Worm (Caenorhabditis elegans): ENCODE measurements around the gene srw-17.
"Not testable (repeated sequence)": the region's sequence is repeated elsewhere in the genome, so short reads cannot be mapped to it uniquely, and the experiment has no call there.

Gene srw-17

DNA sequence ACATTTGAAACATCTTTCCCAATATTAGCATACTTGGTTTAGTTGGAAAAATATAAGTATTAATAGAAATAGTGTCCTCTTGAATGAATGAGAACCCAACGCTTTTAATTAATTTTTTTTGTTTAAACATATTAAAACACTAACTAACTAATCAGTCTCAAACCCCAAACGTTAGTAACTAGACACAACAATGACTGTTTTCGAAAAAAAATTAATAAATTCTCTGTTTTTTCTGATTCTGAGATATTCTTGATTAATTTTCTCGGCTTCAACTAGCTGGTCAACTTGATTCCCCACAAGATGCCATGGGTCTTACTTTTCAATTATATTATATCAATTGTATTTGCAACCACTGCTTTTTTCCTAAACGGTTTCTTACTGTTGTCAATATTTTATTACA is 24.7 kb downstream of the srw-17 start, which contains the start of gene srbc-76:
Gene srbc-76 (plus strand): TSS at position 301 of the 400 bp plus-strand sequence.
- TF ChIP-seq med-1 (GFP tag; optimal IDR thresholded peaks at IDR 0.05; ENCODE audit: insufficient read depth) (no peak), flt-1 (GFP tag; IDR thresholded peaks at IDR 0.05) (no peak), ref-1 (GFP tag; conservative IDR thresholded peaks at IDR 0.05) (no peak), T22C8.4 (GFP tag; IDR thresholded peaks at IDR 0.05) (no peak), klf-2 (GFP tag; conservative IDR thresholded peaks at IDR 0.05) (no peak), ztf-29 (GFP tag; IDR thresholded peaks at IDR 0.05) (no peak), ztf-23 (GFP tag; IDR thresholded peaks at IDR 0.05) (no peak), cog-1 (tag; optimal IDR thresholded peaks at IDR 0.05) (no peak), tab-1 (GFP tag; IDR thresholded peaks at IDR 0.05) (no peak)

- not testable (repeated sequence) for TF ChIP-seq flt-1, tab-1, ztf-23 (GFP tag; IDR thresholded peaks at IDR 0.05)
Measured at ce11 chrV:15250304-15250703, 26.5 kb downstream of the srw-17 start, which contains the start of gene srd-28. srd-28 (plus strand) TSS chrV:15250604.

- no peak for TF ChIP-seq cog-1 (tag; optimal IDR thresholded peaks at IDR 0.05)
- no peak for TF ChIP-seq ztf-29 (GFP tag; IDR thresholded peaks at IDR 0.05)
- TF ChIP-seq T22C8.4 (GFP tag; IDR thresholded peaks at IDR 0.05) = no peak
- TF ChIP-seq klf-2 (GFP tag; conservative IDR thresholded peaks at IDR 0.05) = no peak
- TF ChIP-seq med-1 (GFP tag; optimal IDR thresholded peaks at IDR 0.05; ENCODE audit: insufficient read depth) = no peak
- no peak for TF ChIP-seq tab-1 (GFP tag; IDR thresholded peaks at IDR 0.05)
- TF ChIP-seq ref-1 (GFP tag; conservative IDR thresholded peaks at IDR 0.05) = no peak
- TF ChIP-seq flt-1 (GFP tag; IDR thresholded peaks at IDR 0.05) = no peak
- no peak for TF ChIP-seq ztf-23 (GFP tag; IDR thresholded peaks at IDR 0.05)
Measured at ce11 chrV:15244456-15244855, 32.4 kb downstream of the srw-17 start, which contains the start of gene kin-30. kin-30 (plus strand) TSS chrV:15244756.

- TF ChIP-seq ztf-23 (GFP tag; IDR thresholded peaks at IDR 0.05) (no peak), T22C8.4 (GFP tag; IDR thresholded peaks at IDR 0.05) (no peak), cog-1 (tag; optimal IDR thresholded peaks at IDR 0.05) (no peak), ztf-29 (GFP tag; IDR thresholded peaks at IDR 0.05) (no peak), ref-1 (GFP tag; conservative IDR thresholded peaks at IDR 0.05) (no peak), klf-2 (GFP tag; conservative IDR thresholded peaks at IDR 0.05) (no peak), med-1 (GFP tag; optimal IDR thresholded peaks at IDR 0.05; ENCODE audit: insufficient read depth) (no peak), flt-1 (GFP tag; IDR thresholded peaks at IDR 0.05) (no peak), tab-1 (GFP tag; IDR thresholded peaks at IDR 0.05) (no peak)
Measured at ce11 chrV:15241259-15241658, 35.6 kb downstream of the srw-17 start, which contains the start of gene chil-12. chil-12 (plus strand) TSS chrV:15241559.

DNA sequence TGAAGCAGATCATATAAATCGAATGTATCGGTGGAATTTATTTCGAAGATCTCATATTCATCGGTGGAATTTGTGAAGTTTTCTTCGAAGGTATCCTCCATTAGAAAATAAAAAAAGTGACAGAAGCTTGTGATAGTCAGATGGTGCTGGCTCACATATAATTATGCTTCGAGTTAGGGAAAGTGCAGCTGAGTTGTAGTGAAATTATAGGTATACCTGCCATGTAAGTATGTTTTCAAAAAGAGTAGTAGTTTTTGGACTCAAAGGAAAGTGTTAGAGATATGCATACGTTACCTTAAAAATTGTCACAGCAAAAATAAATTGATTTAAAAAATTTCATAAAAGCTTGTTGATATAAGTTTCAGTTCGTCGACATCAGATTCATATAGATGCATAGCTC is 36.6 kb downstream of the srw-17 start, which contains the start of gene srw-11:
Gene srw-11 (minus strand): TSS at position 101 of the 400 bp plus-strand sequence.
- TF ChIP-seq flt-1 (GFP tag; IDR thresholded peaks at IDR 0.05) = no peak
- TF ChIP-seq med-1 (GFP tag; optimal IDR thresholded peaks at IDR 0.05; ENCODE audit: insufficient read depth) = no peak
- no peak for TF ChIP-seq tab-1 (GFP tag; IDR thresholded peaks at IDR 0.05)
- no peak for TF ChIP-seq cog-1 (tag; optimal IDR thresholded peaks at IDR 0.05)
- no peak for TF ChIP-seq ztf-29 (GFP tag; IDR thresholded peaks at IDR 0.05)
- no peak for TF ChIP-seq T22C8.4 (GFP tag; IDR thresholded peaks at IDR 0.05)
- no peak for TF ChIP-seq klf-2 (GFP tag; conservative IDR thresholded peaks at IDR 0.05)
- TF ChIP-seq ztf-23 (GFP tag; IDR thresholded peaks at IDR 0.05) = no peak
- no peak for TF ChIP-seq ref-1 (GFP tag; conservative IDR thresholded peaks at IDR 0.05)

DNA sequence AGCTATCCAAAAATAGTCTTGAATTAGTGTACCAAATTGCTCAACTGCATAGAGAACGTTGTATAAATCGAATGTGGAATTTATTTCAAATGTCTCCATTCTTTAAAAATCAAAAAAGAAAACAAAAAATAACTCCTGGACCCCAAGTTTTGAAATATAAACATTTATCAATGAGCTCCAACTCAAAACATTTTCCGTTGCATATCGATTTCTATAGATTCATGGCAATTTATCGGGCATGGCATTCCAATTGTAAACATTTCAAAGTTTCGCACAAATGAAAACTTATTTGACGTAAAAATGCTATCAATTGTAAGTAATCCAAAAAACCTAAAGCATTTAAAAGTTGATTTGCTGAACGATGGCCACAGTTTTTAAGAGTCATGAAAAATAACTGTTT is 38.3 kb downstream of the srw-17 start, which contains the start of gene srw-12:
Gene srw-12 (minus strand): TSS at position 101 of the 400 bp plus-strand sequence.
- TF ChIP-seq cog-1 (tag; optimal IDR thresholded peaks at IDR 0.05) (no peak), ref-1 (GFP tag; conservative IDR thresholded peaks at IDR 0.05) (no peak), klf-2 (GFP tag; conservative IDR thresholded peaks at IDR 0.05) (no peak), flt-1 (GFP tag; IDR thresholded peaks at IDR 0.05) (no peak), tab-1 (GFP tag; IDR thresholded peaks at IDR 0.05) (no peak)

DNA sequence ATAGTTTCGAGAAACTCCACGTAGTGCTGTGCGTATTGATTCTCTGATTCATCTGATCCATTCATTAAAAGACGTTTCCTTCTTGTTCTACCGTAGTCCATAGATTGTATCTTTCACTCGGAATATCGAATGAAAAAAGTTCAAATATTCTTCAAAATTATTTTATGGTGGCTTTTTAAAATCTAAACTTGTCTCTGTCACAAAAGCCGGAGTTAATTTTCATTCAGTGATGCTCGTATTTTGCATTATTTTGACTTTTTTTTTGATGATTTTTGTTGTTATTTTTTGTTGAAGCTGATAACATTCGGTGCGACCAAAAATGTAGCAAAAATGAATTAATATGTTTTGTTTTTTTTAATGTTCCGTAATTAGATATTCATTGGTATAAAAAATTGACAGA is 41.2 kb downstream of the srw-17 start, which contains the start of gene nhr-164:
Gene nhr-164 (minus strand): TSS at position 101 of the 400 bp plus-strand sequence.
- TF ChIP-seq flt-1 (GFP tag; IDR thresholded peaks at IDR 0.05) = no peak
- no peak for TF ChIP-seq cog-1 (tag; optimal IDR thresholded peaks at IDR 0.05)
- TF ChIP-seq ztf-23 (GFP tag; IDR thresholded peaks at IDR 0.05) = no peak
- no peak for TF ChIP-seq klf-2 (GFP tag; conservative IDR thresholded peaks at IDR 0.05)
- TF ChIP-seq ztf-29 (GFP tag; IDR thresholded peaks at IDR 0.05) = no peak
- no peak for TF ChIP-seq med-1 (GFP tag; optimal IDR thresholded peaks at IDR 0.05; ENCODE audit: insufficient read depth)
- TF ChIP-seq T22C8.4 (GFP tag; IDR thresholded peaks at IDR 0.05) = no peak
- TF ChIP-seq tab-1 (GFP tag; IDR thresholded peaks at IDR 0.05) = no peak
- no peak for TF ChIP-seq ref-1 (GFP tag; conservative IDR thresholded peaks at IDR 0.05)

DNA sequence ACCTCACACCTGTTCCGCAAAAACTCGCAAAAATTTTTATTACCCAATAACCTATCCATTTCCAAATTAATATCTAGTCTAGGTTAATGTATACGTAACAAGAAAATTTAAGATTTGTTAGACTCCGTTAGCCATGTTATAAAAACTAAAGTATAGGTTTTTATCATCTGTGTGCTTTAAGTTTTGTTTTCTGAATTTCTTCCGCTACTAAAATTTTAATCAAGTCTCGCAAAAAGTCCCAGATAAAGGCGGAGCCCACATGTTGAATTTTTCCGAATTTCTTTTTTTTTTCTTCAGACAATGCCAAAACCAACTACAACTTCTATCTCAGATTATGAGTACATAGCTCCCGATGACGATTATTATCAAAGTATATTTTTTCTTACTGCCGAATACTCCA is 44.6 kb downstream of the srw-17 start, which contains the start of gene srw-13:
Gene srw-13 (plus strand): TSS at position 301 of the 400 bp plus-strand sequence.
- no peak for TF ChIP-seq ztf-23 (GFP tag; IDR thresholded peaks at IDR 0.05)
- no peak for TF ChIP-seq ztf-29 (GFP tag; IDR thresholded peaks at IDR 0.05)
- no peak for TF ChIP-seq tab-1 (GFP tag; IDR thresholded peaks at IDR 0.05)
- TF ChIP-seq cog-1 (tag; optimal IDR thresholded peaks at IDR 0.05) = no peak
- no peak for TF ChIP-seq klf-2 (GFP tag; conservative IDR thresholded peaks at IDR 0.05)
- TF ChIP-seq med-1 (GFP tag; optimal IDR thresholded peaks at IDR 0.05; ENCODE audit: insufficient read depth) = no peak
- no peak for TF ChIP-seq flt-1 (GFP tag; IDR thresholded peaks at IDR 0.05)

DNA sequence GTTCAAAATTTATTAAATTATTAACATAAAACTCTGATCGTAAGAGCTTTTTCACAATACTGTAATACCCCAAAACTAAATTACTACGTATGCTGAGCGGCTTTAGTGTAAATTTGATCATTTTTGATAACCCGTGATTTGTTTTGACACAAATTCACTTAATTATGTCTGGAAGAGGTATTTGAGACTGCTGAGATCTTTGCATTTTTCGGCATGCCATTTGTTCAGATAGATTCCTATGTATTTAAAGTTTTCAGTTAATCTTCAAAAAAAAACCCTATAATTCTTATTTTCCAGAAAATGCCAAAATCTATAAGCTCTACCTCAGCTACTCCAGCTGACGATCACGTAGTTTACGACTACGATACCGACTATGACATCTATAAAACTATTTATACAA is 46.6 kb downstream of the srw-17 start, which contains the start of gene srw-15:
Gene srw-15 (plus strand): TSS at position 301 of the 400 bp plus-strand sequence.
- TF ChIP-seq flt-1 (GFP tag; IDR thresholded peaks at IDR 0.05) (no peak), ztf-29 (GFP tag; IDR thresholded peaks at IDR 0.05) (no peak), cog-1 (tag; optimal IDR thresholded peaks at IDR 0.05) (no peak), tab-1 (GFP tag; IDR thresholded peaks at IDR 0.05) (no peak), med-1 (GFP tag; optimal IDR thresholded peaks at IDR 0.05; ENCODE audit: insufficient read depth) (no peak), ztf-23 (GFP tag; IDR thresholded peaks at IDR 0.05) (no peak), klf-2 (GFP tag; conservative IDR thresholded peaks at IDR 0.05) (no peak), ref-1 (GFP tag; conservative IDR thresholded peaks at IDR 0.05) (no peak), T22C8.4 (GFP tag; IDR thresholded peaks at IDR 0.05) (no peak)

ce11 chrV:15226206-15226605 is 50.6 kb downstream of the srw-17 start:
- no peak for TF ChIP-seq flt-1 (GFP tag; IDR thresholded peaks at IDR 0.05)
- no peak for TF ChIP-seq T22C8.4 (GFP tag; IDR thresholded peaks at IDR 0.05)
- no peak for TF ChIP-seq tab-1 (GFP tag; IDR thresholded peaks at IDR 0.05)
- no peak for TF ChIP-seq ref-1 (GFP tag; conservative IDR thresholded peaks at IDR 0.05)
- no peak for TF ChIP-seq ztf-29 (GFP tag; IDR thresholded peaks at IDR 0.05)
- no peak for TF ChIP-seq klf-2 (GFP tag; conservative IDR thresholded peaks at IDR 0.05)
- no peak for TF ChIP-seq cog-1 (tag; optimal IDR thresholded peaks at IDR 0.05)
- TF ChIP-seq med-1 (GFP tag; optimal IDR thresholded peaks at IDR 0.05; ENCODE audit: insufficient read depth) = no peak
- no peak for TF ChIP-seq ztf-23 (GFP tag; IDR thresholded peaks at IDR 0.05)

All from whole organism, midembryonic.